Fruit fly (Drosophila melanogaster): ENCODE data around the gene S-Lap1.

- TF ChIP-seq ttk (optimal IDR thresholded peaks at IDR 0.05) (no peak), psq (optimal IDR thresholded peaks at IDR 0.05) (no peak), insv (optimal IDR thresholded peaks at IDR 0.05) (no peak), Sin3A (optimal IDR thresholded peaks at IDR 0.05) (no peak)
Observed at dm6 chr3L:8659601-8660000, 42.6 kb downstream of the S-Lap1 start.

Measured in Kc167 (cell line).